Fruit fly (Drosophila melanogaster): ENCODE measurements around the gene CG15571.
A peak's percentile ranks its signal among the peaks of the same experiment; 100 is the strongest.

The CG15571 gene

dm6 chrX:4205346-4206178 lies 11.6 kb downstream of the CG15571 start, which contains the start of gene Fas2:
Gene Fas2 (minus strand): TSS chrX:4206093.
- peak; percentile 91 for TF ChIP-seq Vsx2 (GFP tag; optimal IDR thresholded peaks at IDR 0.05; ENCODE audit: partially characterized antibody)
- TF ChIP-seq foxo (GFP tag; optimal IDR thresholded peaks at IDR 0.05), result peak in 1 of 2 experiments; percentile 61
- TF ChIP-seq brk (GFP tag; optimal IDR thresholded peaks at IDR 0.05), result no peak
- TF ChIP-seq dsf (GFP tag; optimal IDR thresholded peaks at IDR 0.05; ENCODE audit: borderline replicate concordance), result no peak
- no peak for TF ChIP-seq psq (GFP tag; optimal IDR thresholded peaks at IDR 0.05)
- TF ChIP-seq tai (GFP tag; optimal IDR thresholded peaks at IDR 0.05), result peak; percentile 29
- TF ChIP-seq Hnf4 (GFP tag; optimal IDR thresholded peaks at IDR 0.05), result peak; percentile 46
- TF ChIP-seq fru (GFP tag; optimal IDR thresholded peaks at IDR 0.05), result peak; percentile 67
- peak; percentile 2 for TF ChIP-seq CG9705 (GFP tag; optimal IDR thresholded peaks at IDR 0.05)
- TF ChIP-seq pan (optimal IDR thresholded peaks at IDR 0.05), result no peak
- TF ChIP-seq ey (GFP tag; optimal IDR thresholded peaks at IDR 0.05), result peak; percentile 28
- TF ChIP-seq Jra (GFP tag; optimal IDR thresholded peaks at IDR 0.05), result no peak
- peak; percentile 35 for TF ChIP-seq OdsH (GFP tag; optimal IDR thresholded peaks at IDR 0.05)
- TF ChIP-seq jim (GFP tag; optimal IDR thresholded peaks at IDR 0.05), result peak; percentile 6
- no peak for TF ChIP-seq N (GFP tag; optimal IDR thresholded peaks at IDR 0.05)
- TF ChIP-seq Dfd (GFP tag; optimal IDR thresholded peaks at IDR 0.05), result no peak
- TF ChIP-seq sage (GFP tag; optimal IDR thresholded peaks at IDR 0.05), result no peak
- no peak for TF ChIP-seq Myc (optimal IDR thresholded peaks at IDR 0.05)
- peak; percentile 1 for TF ChIP-seq CrebA (GFP tag; optimal IDR thresholded peaks at IDR 0.05; ENCODE audit: borderline replicate concordance)
- TF ChIP-seq Mio (GFP tag; optimal IDR thresholded peaks at IDR 0.05), result no peak
- peak in 1 of 2 experiments; percentile 54 for TF ChIP-seq dl (GFP tag; optimal IDR thresholded peaks at IDR 0.05; ENCODE audit: insufficient read depth in 1 of 2, partially characterized antibody in 2 of 2)
- peak; percentile 7 for TF ChIP-seq HLH106 (tag; optimal IDR thresholded peaks at IDR 0.05)
- peak; percentile 80 for TF ChIP-seq rgr (GFP tag; optimal IDR thresholded peaks at IDR 0.05)
- TF ChIP-seq Rel (GFP tag; optimal IDR thresholded peaks at IDR 0.05), result peak; percentile 34
- TF ChIP-seq Rel (tag; optimal IDR thresholded peaks at IDR 0.05), result peak; percentile 40
- no peak for TF ChIP-seq sv (GFP tag; optimal IDR thresholded peaks at IDR 0.05)
- TF ChIP-seq usp (GFP tag; optimal IDR thresholded peaks at IDR 0.05), result no peak
- TF ChIP-seq h (GFP tag; optimal IDR thresholded peaks at IDR 0.05), result peak; percentile 70
- peak; percentile 60 for TF ChIP-seq br (GFP tag; optimal IDR thresholded peaks at IDR 0.05)
- no peak for TF ChIP-seq Hr78 (GFP tag; optimal IDR thresholded peaks at IDR 0.05)
- TF ChIP-seq Hr83 (GFP tag; optimal IDR thresholded peaks at IDR 0.05; ENCODE audit: poor library complexity, severe bottlenecking), result peak; percentile 81
- no peak for TF ChIP-seq dmrt93B (GFP tag; optimal IDR thresholded peaks at IDR 0.05)
- TF ChIP-seq Sp1 (GFP tag; optimal IDR thresholded peaks at IDR 0.05), result peak; percentile 54
- peak; percentile 16 for TF ChIP-seq CG32264 (GFP tag; optimal IDR thresholded peaks at IDR 0.05)
- no peak for TF ChIP-seq GATAd (GFP tag; optimal IDR thresholded peaks at IDR 0.05)
- no peak for TF ChIP-seq lola (GFP tag; optimal IDR thresholded peaks at IDR 0.05)
- TF ChIP-seq woc (GFP tag; optimal IDR thresholded peaks at IDR 0.05), result no peak
- peak; percentile 85 for TF ChIP-seq Dif (GFP tag; optimal IDR thresholded peaks at IDR 0.05; ENCODE audit: partially characterized antibody)
- no peak for TF ChIP-seq Abd-B (GFP tag; optimal IDR thresholded peaks at IDR 0.05)

- TF ChIP-seq br (GFP tag; optimal IDR thresholded peaks at IDR 0.05) (no peak), OdsH (GFP tag; optimal IDR thresholded peaks at IDR 0.05) (no peak), tai (GFP tag; optimal IDR thresholded peaks at IDR 0.05) (no peak), Jra (GFP tag; optimal IDR thresholded peaks at IDR 0.05) (no peak), Sp1 (GFP tag; optimal IDR thresholded peaks at IDR 0.05) (no peak), psq (GFP tag; optimal IDR thresholded peaks at IDR 0.05) (peak; percentile 4)
Observed at dm6 chrX:4203713-4204447, 13.3 kb downstream of the CG15571 start.

Data from whole organism, wandering third instar larva.